Fruit fly (Drosophila melanogaster) whole organism, wandering third instar larva: ENCODE results near the gene Atx-1.

Experiments used
- Dfd ChIP-seq: fragments of >200 bp; optimal IDR thresholded peaks from 2 replicates; lab custom pipeline; 2017; ENCODE audit warnings: missing biosample characterization, missing genetic modification characterization
- Mio ChIP-seq: sonication (Bioruptor generic); optimal IDR thresholded peaks from 2 replicates; lab custom pipeline; 2016; ENCODE audit warnings: missing biosample characterization, missing genetic modification characterization

The Atx-1 gene

DNA sequence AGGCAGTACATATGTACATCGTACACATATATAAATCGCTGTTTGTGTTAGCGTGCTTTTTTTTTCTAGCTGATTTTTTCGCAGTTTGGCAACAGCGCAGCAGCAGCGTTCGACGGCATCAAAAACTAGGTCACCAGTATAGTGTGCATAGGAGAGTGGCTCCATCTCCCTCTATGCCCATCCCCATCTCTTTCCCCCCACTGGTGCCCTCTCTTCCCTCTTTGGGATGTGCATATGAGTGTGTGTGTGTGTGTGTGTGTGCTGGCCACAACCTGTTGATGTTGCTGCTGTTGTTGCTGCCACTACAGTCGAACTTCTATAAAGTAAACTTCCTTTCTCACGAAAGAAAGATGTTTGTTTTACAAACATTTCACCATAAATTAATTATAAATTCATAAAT lies 48.7 kb downstream of the Atx-1 start:
- TF ChIP-seq Mio (GFP tag; lab: Kevin White, UChicago) (no peak), Dfd (GFP tag; lab: Kevin White, UChicago) (peak; percentile 75)
